Worm (Caenorhabditis elegans) whole organism, midembryonic: Measurements from ENCODE around the gene math-8.
"Not testable (repeated sequence)": the region's sequence is repeated elsewhere in the genome, so short reads cannot be mapped to it uniquely, and the experiment has no call there.

ENCODE experiments used
- T22C8.4 ChIP-seq: fragments of 200-800 bp; sonication (Bioruptor generic); IDR thresholded peaks from 2 replicates; pipeline ENCODE4 v1.3.6; 2022; ENCODE audit warnings: missing genetic modification characterization, missing compliant biosample characterization
- cog-1 ChIP-seq: sonication (generic microtip); optimal IDR thresholded peaks from 2 replicates; lab custom pipeline; 2016; ENCODE audit warnings: missing genetic modification characterization, missing compliant biosample characterization
- flt-1 ChIP-seq: fragments of 200-800 bp; sonication (Bioruptor generic); IDR thresholded peaks from 2 replicates; pipeline ENCODE4 v1.3.6; 2022; ENCODE audit warnings: missing genetic modification characterization, missing compliant biosample characterization
- klf-2 ChIP-seq: fragments of 200-800 bp; sonication (Bioruptor generic); conservative IDR thresholded peaks from 2 replicates; pipeline ENCODE4 v1.3.6; 2022; ENCODE audit warnings: missing genetic modification reagents, missing genetic modification characterization, missing compliant biosample characterization
- med-1 ChIP-seq: sonication (generic microtip); optimal IDR thresholded peaks from 2 replicates; lab custom pipeline; 2017; ENCODE audit warnings: missing genetic modification characterization, mild to moderate bottlenecking, missing compliant biosample characterization, antibody characterized with exemption, missing genetic modification reagents; ENCODE audit not compliant: insufficient read depth
- ref-1 ChIP-seq: fragments of 200-800 bp; sonication (Bioruptor generic); conservative IDR thresholded peaks from 2 replicates; pipeline ENCODE4 v1.3.6; 2022; ENCODE audit warnings: missing genetic modification reagents, missing genetic modification characterization, missing compliant biosample characterization
- tab-1 ChIP-seq: fragments of 200-800 bp; sonication (Bioruptor generic); IDR thresholded peaks from 2 replicates; pipeline ENCODE4 v1.3.6; 2022; ENCODE audit warnings: missing genetic modification characterization, missing compliant biosample characterization
- ztf-23 ChIP-seq: fragments of 200-800 bp; sonication (Bioruptor generic); IDR thresholded peaks from 2 replicates; pipeline ENCODE4 v1.3.6; 2022; ENCODE audit warnings: missing genetic modification reagents, missing genetic modification characterization, missing compliant biosample characterization
- ztf-29 ChIP-seq: fragments of 200-800 bp; sonication (Bioruptor generic); IDR thresholded peaks from 2 replicates; pipeline ENCODE4 v1.3.6; 2022; ENCODE audit warnings: missing genetic modification reagents, missing genetic modification characterization, missing compliant biosample characterization

math-8 gene

ce11 chrII:1878663-1879062 lies 10.3 kb downstream of the math-8 start, which contains the start of gene math-16:
TSS of gene math-16 (minus strand) at chrII:1878763.
- TF ChIP-seq med-1 (GFP tag; lab: Kevin White, UChicago) (no peak), cog-1 (no peak), ztf-23 (GFP tag; lab: Robert Waterston, UW) (no peak), T22C8.4 (GFP tag; lab: Robert Waterston, UW) (no peak), flt-1 (GFP tag; lab: Robert Waterston, UW) (no peak), tab-1 (GFP tag; lab: Robert Waterston, UW) (no peak), klf-2 (GFP tag; lab: Robert Waterston, UW) (no peak), ztf-29 (no peak), ref-1 (GFP tag; lab: Robert Waterston, UW) (no peak)

- no peak for TF ChIP-seq flt-1 (GFP tag; lab: Robert Waterston, UW)
- no peak for TF ChIP-seq klf-2 (GFP tag; lab: Robert Waterston, UW)
- TF ChIP-seq cog-1 = no peak
- TF ChIP-seq ztf-23 (GFP tag; lab: Robert Waterston, UW) = no peak
- no peak for TF ChIP-seq tab-1 (GFP tag; lab: Robert Waterston, UW)
- TF ChIP-seq med-1 (GFP tag; lab: Kevin White, UChicago) = no peak
- no peak for TF ChIP-seq ref-1 (GFP tag; lab: Robert Waterston, UW)
- TF ChIP-seq ztf-29 = no peak
- TF ChIP-seq T22C8.4 (GFP tag; lab: Robert Waterston, UW) = no peak
Measured at ce11 chrII:1875658-1876057, 13.3 kb downstream of the math-8 start, which contains the start of gene math-13. TSS of gene math-13 (plus strand) at chrII:1875958.

ce11 chrII:1870875-1871592 lies 17.9 kb downstream of the math-8 start, which contains the start of gene math-10:
TSS of gene math-10 (plus strand) at chrII:1871542.
- TF ChIP-seq ref-1 (GFP tag; lab: Robert Waterston, UW) = no peak
- TF ChIP-seq cog-1 = no peak
- no peak for TF ChIP-seq flt-1 (GFP tag; lab: Robert Waterston, UW)
- TF ChIP-seq ztf-29 = no peak
- TF ChIP-seq tab-1 (GFP tag; lab: Robert Waterston, UW) = no peak
- TF ChIP-seq T22C8.4 (GFP tag; lab: Robert Waterston, UW) = no peak
- TF ChIP-seq ztf-23 (GFP tag; lab: Robert Waterston, UW) = no peak
- no peak for TF ChIP-seq klf-2 (GFP tag; lab: Robert Waterston, UW)
- no peak for TF ChIP-seq med-1 (GFP tag; lab: Kevin White, UChicago)

- TF ChIP-seq ztf-29 = no peak
- TF ChIP-seq tab-1 (GFP tag; lab: Robert Waterston, UW) = no peak
- TF ChIP-seq med-1 (GFP tag; lab: Kevin White, UChicago) = no peak
- no peak for TF ChIP-seq ztf-23 (GFP tag; lab: Robert Waterston, UW)
Measured at ce11 chrII:1869120-1869519, 19.9 kb downstream of the math-8 start, which contains the start of gene math-14. TSS of gene math-14 (plus strand) at chrII:1869420.

- TF ChIP-seq cog-1 = no peak
- TF ChIP-seq flt-1 (GFP tag; lab: Robert Waterston, UW) = no peak
- no peak for TF ChIP-seq ref-1 (GFP tag; lab: Robert Waterston, UW)
Measured at ce11 chrII:1865683-1866431, 23.1 kb downstream of the math-8 start, which contains the start of gene math-15. TSS of gene math-15 (plus strand) at chrII:1866381.

- TF ChIP-seq ztf-23 (GFP tag; lab: Robert Waterston, UW) = no peak
- no peak for TF ChIP-seq ztf-29
Measured at ce11 chrII:1864278-1864677, 24.7 kb downstream of the math-8 start, which contains the start of gene C16C4.17. TSS of gene C16C4.17 (plus strand) at chrII:1864578.

ce11 chrII:1862334-1862733 lies 26.6 kb downstream of the math-8 start, which contains the start of gene fbxb-98:
TSS of gene fbxb-98 (plus strand) at chrII:1862634.
- TF ChIP-seq med-1 (GFP tag; lab: Kevin White, UChicago); tab-1 (GFP tag; lab: Robert Waterston, UW); T22C8.4 (GFP tag; lab: Robert Waterston, UW): not testable (repeated sequence)

- not testable (repeated sequence) for TF ChIP-seq T22C8.4 (GFP tag; lab: Robert Waterston, UW); ztf-29; med-1 (GFP tag; lab: Kevin White, UChicago)
Measured at ce11 chrII:1861285-1861793, 27.6 kb downstream of the math-8 start, which contains the start of gene C16C4.18. TSS of gene C16C4.18 (minus strand) at chrII:1861335.

- not testable (repeated sequence) for TF ChIP-seq flt-1 (GFP tag; lab: Robert Waterston, UW); cog-1; ztf-23 (GFP tag; lab: Robert Waterston, UW)
Measured at ce11 chrII:1854094-1854493, 34.9 kb downstream of the math-8 start, which contains the start of gene fbxb-95. TSS of gene fbxb-95 (plus strand) at chrII:1854394.

- TF ChIP-seq ref-1 (GFP tag; lab: Robert Waterston, UW) = no peak
- TF ChIP-seq tab-1 (GFP tag; lab: Robert Waterston, UW) = no peak
- TF ChIP-seq cog-1 = no peak
- TF ChIP-seq klf-2 (GFP tag; lab: Robert Waterston, UW) = no peak
- TF ChIP-seq med-1 (GFP tag; lab: Kevin White, UChicago) = no peak
- no peak for TF ChIP-seq T22C8.4 (GFP tag; lab: Robert Waterston, UW)
- no peak for TF ChIP-seq ztf-23 (GFP tag; lab: Robert Waterston, UW)
- no peak for TF ChIP-seq ztf-29
- no peak for TF ChIP-seq flt-1 (GFP tag; lab: Robert Waterston, UW)
Measured at ce11 chrII:1852503-1852902, 36.5 kb downstream of the math-8 start, which contains the start of gene C52E2.2. TSS of gene C52E2.2 (plus strand) at chrII:1852803.
